Worm (Caenorhabditis elegans): Measurements from ENCODE around the gene acp-5.
A peak's percentile ranks its signal among the peaks of the same experiment; 100 is the strongest.

Gene acp-5

DNA sequence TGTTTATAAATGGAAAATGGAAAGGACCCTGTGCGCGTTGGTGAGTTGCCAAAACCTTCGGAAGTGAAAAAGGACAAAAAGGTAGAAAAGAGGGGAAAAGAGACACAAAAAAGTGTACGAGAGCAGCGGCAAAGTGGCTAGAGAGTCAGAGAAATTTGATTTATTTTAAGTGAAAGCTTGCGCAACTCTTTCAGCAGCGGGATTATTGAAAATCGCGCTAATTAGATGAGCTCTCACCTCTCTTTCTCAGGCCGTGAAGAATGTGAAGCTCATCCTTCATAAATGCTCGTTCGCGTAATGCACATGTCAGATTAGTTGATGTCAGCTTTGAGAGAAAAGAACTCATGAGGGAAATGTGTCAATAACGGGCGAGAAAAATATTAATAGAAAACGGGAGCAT lies 30.0 kb upstream of the acp-5 start:
- TF ChIP-seq sma-9 (GFP tag; optimal IDR thresholded peaks at IDR 0.05) (peak; percentile 22), sma-9 (tag; optimal IDR thresholded peaks at IDR 0.05) (no peak), C34F6.9 (tag; optimal IDR thresholded peaks at IDR 0.05) (peak; percentile 3), F13H6.1 (tag; optimal IDR thresholded peaks at IDR 0.05) (peak; percentile 41), peb-1 (tag; optimal IDR thresholded peaks at IDR 0.05) (no peak), crh-2 (tag; optimal IDR thresholded peaks at IDR 0.05) (no peak)

DNA sequence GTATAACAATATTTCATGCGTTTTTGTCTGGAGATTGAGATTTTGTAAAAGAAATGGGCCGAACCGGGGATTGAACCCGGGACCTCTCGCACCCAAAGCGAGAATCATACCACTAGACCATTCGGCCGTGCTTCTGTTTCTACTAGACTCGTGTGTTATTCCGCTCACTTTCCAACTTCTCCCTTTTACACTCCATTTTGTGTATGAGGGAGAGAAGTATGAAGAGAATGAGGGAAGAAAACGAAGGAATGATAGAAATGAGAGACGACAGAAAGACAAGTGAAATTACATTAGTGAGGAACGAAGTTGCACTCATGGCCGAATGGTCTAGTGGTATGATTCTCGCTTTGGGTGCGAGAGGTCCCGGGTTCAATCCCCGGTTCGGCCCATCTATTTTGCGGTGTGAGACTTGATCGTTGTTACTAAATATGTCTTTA lies 28.1 kb upstream of the acp-5 start:
- TF ChIP-seq unc-55 (GFP tag; optimal IDR thresholded peaks at IDR 0.05) (peak; percentile 82), unc-62 (GFP tag; optimal IDR thresholded peaks at IDR 0.05) (peak; percentile 6), nhr-11 (tag; optimal IDR thresholded peaks at IDR 0.05) (peak; percentile 49), nhr-21 (tag; optimal IDR thresholded peaks at IDR 0.05) (peak; percentile 91), mab-5 (tag; optimal IDR thresholded peaks at IDR 0.05) (peak; percentile 61), egl-27 (tag; optimal IDR thresholded peaks at IDR 0.05) (peak; percentile 92), nhr-6 (tag; optimal IDR thresholded peaks at IDR 0.05) (peak; percentile 75), ztf-1 (GFP tag; conservative IDR thresholded peaks at IDR 0.05) (no peak), nhr-12 (tag; optimal IDR thresholded peaks at IDR 0.05) (peak; percentile 54), elt-3 (tag; optimal IDR thresholded peaks at IDR 0.05) (no peak), lin-13 (GFP tag; optimal IDR thresholded peaks at IDR 0.05) (peak; percentile 86), ZK546.5 (tag; optimal IDR thresholded peaks at IDR 0.05) (no peak), elt-1 (tag; optimal IDR thresholded peaks at IDR 0.05) (no peak), nhr-25 (tag; optimal IDR thresholded peaks at IDR 0.05) (peak; percentile 87), F13H6.1 (tag; optimal IDR thresholded peaks at IDR 0.05) (peak; percentile 94), ztf-11 (tag; optimal IDR thresholded peaks at IDR 0.05) (peak; percentile 60), aly-2 (tag; optimal IDR thresholded peaks at IDR 0.05) (no peak), sma-3 (GFP tag; optimal IDR thresholded peaks at IDR 0.05) (peak; percentile 81), snpc-4 (tag; optimal IDR thresholded peaks at IDR 0.05) (no peak), R02D3.7 (tag; optimal IDR thresholded peaks at IDR 0.05) (no peak), fos-1 (tag; optimal IDR thresholded peaks at IDR 0.05) (peak; percentile 66), sma-9 (GFP tag; optimal IDR thresholded peaks at IDR 0.05) (peak; percentile 89), sma-9 (tag; optimal IDR thresholded peaks at IDR 0.05) (no peak), zag-1 (tag; optimal IDR thresholded peaks at IDR 0.05) (peak; percentile 86), sem-4 (tag; optimal IDR thresholded peaks at IDR 0.05) (peak; percentile 88), nhr-237 (tag; optimal IDR thresholded peaks at IDR 0.05) (peak; percentile 23), ama-1 (optimal IDR thresholded peaks at IDR 0.05) (peak; percentile 5), Y55F3AM.14 (GFP tag; optimal IDR thresholded peaks at IDR 0.05) (peak; percentile 83), ceh-16 (tag; optimal IDR thresholded peaks at IDR 0.05) (peak; percentile 70), nhr-129 (tag; optimal IDR thresholded peaks at IDR 0.05) (peak; percentile 95), nhr-77 (tag; optimal IDR thresholded peaks at IDR 0.05) (no peak), nhr-10 (tag; optimal IDR thresholded peaks at IDR 0.05) (peak; percentile 61), mdl-1 (tag; optimal IDR thresholded peaks at IDR 0.05) (peak; percentile 15 to 75), blmp-1 (tag; optimal IDR thresholded peaks at IDR 0.05; ENCODE audit: insufficient read depth) (peak; percentile 33), lin-39 (tag; optimal IDR thresholded peaks at IDR 0.05) (peak; percentile 45), peb-1 (tag; optimal IDR thresholded peaks at IDR 0.05) (no peak), gmeb-1 (tag; optimal IDR thresholded peaks at IDR 0.05) (peak; percentile 69), mbf-1 (tag; optimal IDR thresholded peaks at IDR 0.05) (no peak), lsy-2 (tag; optimal IDR thresholded peaks at IDR 0.05) (peak; percentile 75 to 87), C34F6.9 (tag; optimal IDR thresholded peaks at IDR 0.05) (peak; percentile 87), ceh-82 (tag; optimal IDR thresholded peaks at IDR 0.05) (peak; percentile 72), alr-1 (tag; optimal IDR thresholded peaks at IDR 0.05) (no peak), ztf-4 (tag; optimal IDR thresholded peaks at IDR 0.05) (peak; percentile 90), lin-11 (tag; optimal IDR thresholded peaks at IDR 0.05) (peak; percentile 22), unc-39 (tag; optimal IDR thresholded peaks at IDR 0.05) (no peak), skn-1 (tag; optimal IDR thresholded peaks at IDR 0.05) (peak; percentile 47), nhr-23 (tag; optimal IDR thresholded peaks at IDR 0.05) (no peak), crh-2 (tag; optimal IDR thresholded peaks at IDR 0.05) (peak; percentile 92)

Data from whole organism, L2 larva.